Fruit fly (Drosophila melanogaster): Measurements from ENCODE around the gene CG9121.

- TF ChIP-seq Bgb (GFP tag; IDR thresholded peaks at IDR 0.05; ENCODE audit: partially characterized antibody) (no peak), al (GFP tag; IDR thresholded peaks at IDR 0.05) (no peak), sens-2 (GFP tag; IDR thresholded peaks at IDR 0.05) (no peak)
Measured at dm6 chr2L:5080225-5080867, 29.5 kb upstream of the CG9121 start.

Measured in whole organism, embryonic.